Worm (Caenorhabditis elegans) whole organism, midembryonic: Measurements from ENCODE around the gene nhr-118.

ENCODE experiments used
- flt-1 ChIP-seq: fragments of 200-800 bp; sonication (Bioruptor generic); IDR thresholded peaks from 2 replicates; pipeline ENCODE4 v1.3.6; 2022; ENCODE audit warnings: missing genetic modification characterization, missing compliant biosample characterization
- klf-2 ChIP-seq: fragments of 200-800 bp; sonication (Bioruptor generic); conservative IDR thresholded peaks from 2 replicates; pipeline ENCODE4 v1.3.6; 2022; ENCODE audit warnings: missing genetic modification reagents, missing genetic modification characterization, missing compliant biosample characterization
- ref-1 ChIP-seq: fragments of 200-800 bp; sonication (Bioruptor generic); conservative IDR thresholded peaks from 2 replicates; pipeline ENCODE4 v1.3.6; 2022; ENCODE audit warnings: missing genetic modification reagents, missing genetic modification characterization, missing compliant biosample characterization
- ztf-23 ChIP-seq: fragments of 200-800 bp; sonication (Bioruptor generic); IDR thresholded peaks from 2 replicates; pipeline ENCODE4 v1.3.6; 2022; ENCODE audit warnings: missing genetic modification reagents, missing genetic modification characterization, missing compliant biosample characterization
- ztf-29 ChIP-seq: fragments of 200-800 bp; sonication (Bioruptor generic); IDR thresholded peaks from 2 replicates; pipeline ENCODE4 v1.3.6; 2022; ENCODE audit warnings: missing genetic modification reagents, missing genetic modification characterization, missing compliant biosample characterization

DNA sequence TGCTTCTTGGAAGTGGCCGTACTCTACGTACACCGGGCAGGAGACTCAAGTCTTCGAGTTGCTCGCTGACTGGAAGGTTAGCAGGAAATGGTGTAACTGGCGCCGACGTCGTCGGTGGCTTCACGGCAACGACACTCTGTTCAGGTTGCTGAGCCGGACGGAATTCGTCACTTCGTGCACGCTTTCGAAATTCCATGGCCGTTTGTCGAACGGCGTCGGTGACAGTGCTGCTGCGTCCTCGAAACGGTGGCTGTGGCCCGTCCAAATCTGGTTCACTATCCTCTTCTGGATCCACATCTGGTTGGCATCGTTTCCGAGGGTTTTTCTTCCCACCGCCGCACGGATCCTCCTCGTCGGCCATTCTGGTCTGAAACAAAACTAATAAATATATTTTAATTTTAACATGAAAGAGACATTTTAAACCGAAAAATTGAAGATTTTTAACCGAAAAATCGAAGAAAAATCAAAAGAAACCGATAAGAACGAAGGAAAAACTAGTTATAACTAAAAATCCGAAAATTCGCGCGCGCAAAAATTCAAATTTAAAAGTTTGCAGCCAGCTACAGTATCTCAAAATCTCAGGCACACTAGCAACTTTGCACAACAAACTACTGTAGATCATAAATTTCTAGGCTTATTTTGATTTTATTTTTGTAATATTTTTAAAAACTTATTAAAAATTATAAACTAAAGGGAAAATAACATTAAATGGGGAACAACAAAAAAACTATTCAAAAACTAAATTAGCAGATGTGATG lies 31.6 kb upstream of the nhr-118 start, which contains the start of gene F32D1.7:
- TF ChIP-seq flt-1 (no peak), ztf-23 (GFP tag; lab: Robert Waterston, UW) (no peak), klf-2 (GFP tag; lab: Robert Waterston, UW) (no peak), ztf-29 (GFP tag; lab: Robert Waterston, UW) (no peak), ref-1 (GFP tag; lab: Robert Waterston, UW) (no peak)
